Worm (Caenorhabditis elegans) whole organism, young adult: Measurements from ENCODE around the gene F59B10.2.

Experiments used
- B0336.3 ChIP-seq: fragments of 200-800 bp; sonication (Bioruptor generic); IDR thresholded peaks from 2 replicates; pipeline ENCODE4 v1.3.6; 2022; ENCODE audit warnings: missing genetic modification characterization, missing compliant biosample characterization
- F33H1.4 ChIP-seq: fragments of 200-800 bp; sonication (Bioruptor generic); IDR thresholded peaks from 2 replicates; pipeline ENCODE4 v1.3.6; 2022; ENCODE audit warnings: missing genetic modification reagents, missing genetic modification characterization, missing compliant biosample characterization
- F52B5.7 ChIP-seq: sonication (generic microtip); optimal IDR thresholded peaks from 2 replicates; lab custom pipeline; 2016; ENCODE audit warnings: mild to moderate bottlenecking, missing genetic modification characterization, missing compliant biosample characterization
- F57A8.1 ChIP-seq: fragments of 200-800 bp; sonication (Bioruptor generic); optimal IDR thresholded peaks from 2 replicates; lab custom pipeline; 2018; ENCODE audit warnings: mild to moderate bottlenecking, missing genetic modification characterization, moderate library complexity, missing compliant biosample characterization
- T26A5.8 ChIP-seq: sonication (generic microtip); optimal IDR thresholded peaks from 2 replicates; lab custom pipeline; 2016; ENCODE audit warnings: missing genetic modification characterization, missing compliant biosample characterization
- Y53F4B.3 ChIP-seq: fragments of 200-800 bp; sonication (Bioruptor generic); IDR thresholded peaks from 2 replicates; pipeline ENCODE4 v1.3.6; 2022; ENCODE audit warnings: missing genetic modification reagents, missing genetic modification characterization, missing compliant biosample characterization
- Y53G8AR.9 ChIP-seq: fragments of 200-800 bp; sonication (Bioruptor generic); conservative IDR thresholded peaks from 2 replicates; pipeline ENCODE4 v1.3.6; 2022; ENCODE audit warnings: missing genetic modification reagents, missing genetic modification characterization, missing compliant biosample characterization
- Y67H2A.10 ChIP-seq: fragments of 200-800 bp; sonication (Bioruptor generic); conservative IDR thresholded peaks from 2 replicates; pipeline ENCODE4 v1.3.6; 2022; ENCODE audit warnings: missing genetic modification reagents, missing genetic modification characterization, missing compliant biosample characterization
- Y95B8A.8 ChIP-seq: fragments of 200-800 bp; sonication (Bioruptor generic); IDR thresholded peaks from 2 replicates; pipeline ENCODE4 v1.3.6; 2022; ENCODE audit warnings: missing genetic modification reagents, missing genetic modification characterization, missing compliant biosample characterization
- ama-1 ChIP-seq, 3 experiments: fragments of 150-350 bp in 1 of 3; sonication (generic microtip) in 2 of 3; optimal IDR thresholded peaks; 2 replicates each; lab custom pipeline; 2014 to 2018; ENCODE audit warnings: missing biosample characterization in 2 of 3, missing genetic modification characterization in 2 of 3, missing genetic modification reagents in 2 of 3
- attf-5 ChIP-seq: fragments of 200-800 bp; sonication (Bioruptor generic); optimal IDR thresholded peaks from 2 replicates; lab custom pipeline; 2018; ENCODE audit warnings: mild to moderate bottlenecking, missing genetic modification characterization, missing compliant biosample characterization
- attf-6 ChIP-seq: fragments of 200-800 bp; sonication (Bioruptor generic); IDR thresholded peaks from 2 replicates; pipeline ENCODE4 v1.3.6; 2022; ENCODE audit warnings: missing genetic modification reagents, missing genetic modification characterization, missing compliant biosample characterization
- bed-2 ChIP-seq: fragments of 200-800 bp; sonication (Bioruptor generic); IDR thresholded peaks from 2 replicates; pipeline ENCODE4 v1.3.6; 2022; ENCODE audit warnings: missing genetic modification reagents, missing genetic modification characterization, missing compliant biosample characterization
- ccch-3 ChIP-seq: fragments of 200-800 bp; sonication (Bioruptor generic); optimal IDR thresholded peaks from 2 replicates; lab custom pipeline; 2018; ENCODE audit warnings: mild to moderate bottlenecking, missing genetic modification characterization, missing compliant biosample characterization
- cebp-2 ChIP-seq: fragments of 200-800 bp; sonication (Bioruptor generic); IDR thresholded peaks from 2 replicates; pipeline ENCODE4 v1.3.6; 2022; ENCODE audit warnings: missing genetic modification characterization, missing compliant biosample characterization
- ceh-100 ChIP-seq: fragments of 200-800 bp; sonication (Bioruptor generic); IDR thresholded peaks from 2 replicates; pipeline ENCODE4 v1.3.6; 2022; ENCODE audit warnings: missing genetic modification reagents, missing genetic modification characterization, missing compliant biosample characterization
- ceh-27 ChIP-seq: fragments of 200-800 bp; sonication (Bioruptor generic); optimal IDR thresholded peaks from 2 replicates; lab custom pipeline; 2018; ENCODE audit warnings: mild to moderate bottlenecking, missing genetic modification characterization, moderate library complexity, missing compliant biosample characterization
- ceh-40 ChIP-seq: fragments of 200-800 bp; sonication (Bioruptor generic); IDR thresholded peaks from 2 replicates; pipeline ENCODE4 v1.3.6; 2022; ENCODE audit warnings: missing genetic modification characterization, missing compliant biosample characterization
- ceh-91 ChIP-seq: fragments of 200-800 bp; sonication (Bioruptor generic); IDR thresholded peaks from 2 replicates; pipeline ENCODE4 v1.3.6; 2022; ENCODE audit warnings: missing genetic modification reagents, missing genetic modification characterization, missing compliant biosample characterization
- chd-7 ChIP-seq: sonication (generic microtip); optimal IDR thresholded peaks from 2 replicates; lab custom pipeline; 2016; ENCODE audit warnings: mild to moderate bottlenecking, missing genetic modification characterization, moderate library complexity, missing compliant biosample characterization
- egl-44 ChIP-seq: fragments of 200-800 bp; sonication (Bioruptor generic); IDR thresholded peaks from 2 replicates; pipeline ENCODE4 v1.3.6; 2022; ENCODE audit warnings: missing genetic modification reagents, missing genetic modification characterization, missing compliant biosample characterization
- egrh-3 ChIP-seq: fragments of 200-800 bp; sonication (Bioruptor generic); IDR thresholded peaks from 2 replicates; pipeline ENCODE4 v1.3.6; 2022; ENCODE audit warnings: missing genetic modification reagents, missing genetic modification characterization, missing compliant biosample characterization
- ekl-4 ChIP-seq: fragments of 200-800 bp; sonication (Bioruptor generic); IDR thresholded peaks from 2 replicates; pipeline ENCODE4 v1.3.6; 2022; ENCODE audit warnings: missing genetic modification reagents, missing genetic modification characterization, missing compliant biosample characterization
- him-1 ChIP-seq: sonication (generic microtip); optimal IDR thresholded peaks from 2 replicates; lab custom pipeline; 2016; ENCODE audit warnings: missing genotype, missing genetic modification reagents, missing genetic modification characterization, missing compliant biosample characterization
- hlh-26 ChIP-seq: fragments of 200-800 bp; sonication (Bioruptor generic); conservative IDR thresholded peaks from 2 replicates; pipeline ENCODE4 v1.3.6; 2022; ENCODE audit warnings: missing genetic modification reagents, missing genetic modification characterization, missing compliant biosample characterization
- hmg-1.2 ChIP-seq: fragments of 200-800 bp; sonication (Bioruptor generic); IDR thresholded peaks from 2 replicates; pipeline ENCODE4 v1.3.6; 2022; ENCODE audit warnings: missing genetic modification reagents, missing genetic modification characterization, missing compliant biosample characterization
- lin-40 ChIP-seq: sonication (generic microtip); optimal IDR thresholded peaks from 2 replicates; lab custom pipeline; 2016; ENCODE audit warnings: missing genetic modification characterization, mild to moderate bottlenecking, missing compliant biosample characterization, missing genotype, missing genetic modification reagents
- lir-1 ChIP-seq: fragments of 200-800 bp; sonication (Bioruptor generic); conservative IDR thresholded peaks from 2 replicates; pipeline ENCODE4 v1.3.6; 2022; ENCODE audit warnings: missing genetic modification reagents, missing genetic modification characterization, missing compliant biosample characterization
- lsl-1 ChIP-seq: fragments of 200-800 bp; sonication (Bioruptor generic); optimal IDR thresholded peaks from 2 replicates; lab custom pipeline; 2018; ENCODE audit warnings: mild to moderate bottlenecking, missing genetic modification characterization, moderate library complexity, missing compliant biosample characterization
- lsy-27 ChIP-seq: sonication (generic microtip); optimal IDR thresholded peaks from 2 replicates; lab custom pipeline; 2017; ENCODE audit warnings: missing genetic modification characterization, mild to moderate bottlenecking, missing compliant biosample characterization, antibody characterized with exemption, missing genotype, borderline replicate concordance; ENCODE audit not compliant: insufficient read depth
- madf-6 ChIP-seq: fragments of 200-800 bp; sonication (Bioruptor generic); IDR thresholded peaks from 2 replicates; pipeline ENCODE4 v1.3.6; 2022; ENCODE audit warnings: missing genetic modification reagents, missing genetic modification characterization, missing compliant biosample characterization
- mcd-1 ChIP-seq: fragments of 200-800 bp; sonication (Bioruptor generic); IDR thresholded peaks from 2 replicates; pipeline ENCODE4 v1.3.6; 2022; ENCODE audit warnings: missing genetic modification reagents, missing genetic modification characterization, missing compliant biosample characterization
- mes-4 ChIP-seq: sonication (generic microtip); optimal IDR thresholded peaks from 2 replicates; lab custom pipeline; 2016; ENCODE audit warnings: missing genotype, missing genetic modification characterization, missing compliant biosample characterization
- nfya-2 ChIP-seq: fragments of 200-800 bp; sonication (Bioruptor generic); IDR thresholded peaks from 2 replicates; pipeline ENCODE4 v1.3.6; 2022; ENCODE audit warnings: missing genetic modification reagents, missing genetic modification characterization, missing compliant biosample characterization
- nhr-27 ChIP-seq: fragments of 200-800 bp; sonication (Bioruptor generic); optimal IDR thresholded peaks from 2 replicates; lab custom pipeline; 2018; ENCODE audit warnings: mild to moderate bottlenecking, missing genetic modification characterization, moderate library complexity, missing compliant biosample characterization
- nhr-90 ChIP-seq: sonication (generic microtip); optimal IDR thresholded peaks from 2 replicates; lab custom pipeline; 2016; ENCODE audit warnings: missing genotype, mild to moderate bottlenecking, missing genetic modification characterization, missing compliant biosample characterization
- pha-4 ChIP-seq: fragments of 150-350 bp; sonication (generic microtip); optimal IDR thresholded peaks from 2 replicates; lab custom pipeline; 2014; ENCODE audit warnings: missing biosample characterization, missing genetic modification reagents, missing genetic modification characterization
- rec-8 ChIP-seq, 2 experiments: sonication (generic microtip); optimal IDR thresholded peaks; 2 replicates each; lab custom pipeline; 2016; ENCODE audit warnings: mild to moderate bottlenecking in 2 of 2, missing genetic modification characterization in 2 of 2, missing genetic modification reagents in 2 of 2, missing genotype in 2 of 2, missing biosample characterization in 1 of 2, missing compliant biosample characterization in 1 of 2, moderate library complexity in 1 of 2
- repo-1 ChIP-seq: sonication (generic microtip); optimal IDR thresholded peaks from 2 replicates; lab custom pipeline; 2017; ENCODE audit warnings: mild to moderate bottlenecking, missing genetic modification characterization, missing compliant biosample characterization
- sptf-2 ChIP-seq: fragments of 200-800 bp; sonication (Bioruptor generic); optimal IDR thresholded peaks from 2 replicates; lab custom pipeline; 2018; ENCODE audit warnings: mild to moderate bottlenecking, missing genetic modification characterization, missing compliant biosample characterization
- tbp1 ChIP-seq: fragments of 200-800 bp; sonication (Bioruptor generic); optimal IDR thresholded peaks from 2 replicates; lab custom pipeline; 2018; ENCODE audit warnings: mild to moderate bottlenecking, missing genetic modification characterization, missing compliant biosample characterization
- tbx-9 ChIP-seq: sonication (generic microtip); optimal IDR thresholded peaks from 2 replicates; lab custom pipeline; 2016; ENCODE audit warnings: borderline replicate concordance, missing genetic modification characterization, inconsistent platforms, missing compliant biosample characterization
- tlf-1 ChIP-seq: fragments of 200-800 bp; sonication (Bioruptor generic); optimal IDR thresholded peaks from 2 replicates; lab custom pipeline; 2018; ENCODE audit warnings: mild to moderate bottlenecking, missing genetic modification characterization, missing compliant biosample characterization
- unc-130 ChIP-seq: sonication (generic microtip); optimal IDR thresholded peaks from 2 replicates; lab custom pipeline; 2016; ENCODE audit warnings: missing genetic modification reagents, missing genetic modification characterization, missing compliant biosample characterization
- unc-62 ChIP-seq: fragments of 150-350 bp; optimal IDR thresholded peaks from 2 replicates; lab custom pipeline; 2014; ENCODE audit warnings: missing biosample characterization, missing genetic modification reagents, missing genetic modification characterization
- ztf-28 ChIP-seq: fragments of 200-800 bp; sonication (Bioruptor generic); IDR thresholded peaks from 2 replicates; pipeline ENCODE4 v1.3.6; 2022; ENCODE audit warnings: missing genetic modification reagents, missing genetic modification characterization, missing compliant biosample characterization

The F59B10.2 gene

DNA sequence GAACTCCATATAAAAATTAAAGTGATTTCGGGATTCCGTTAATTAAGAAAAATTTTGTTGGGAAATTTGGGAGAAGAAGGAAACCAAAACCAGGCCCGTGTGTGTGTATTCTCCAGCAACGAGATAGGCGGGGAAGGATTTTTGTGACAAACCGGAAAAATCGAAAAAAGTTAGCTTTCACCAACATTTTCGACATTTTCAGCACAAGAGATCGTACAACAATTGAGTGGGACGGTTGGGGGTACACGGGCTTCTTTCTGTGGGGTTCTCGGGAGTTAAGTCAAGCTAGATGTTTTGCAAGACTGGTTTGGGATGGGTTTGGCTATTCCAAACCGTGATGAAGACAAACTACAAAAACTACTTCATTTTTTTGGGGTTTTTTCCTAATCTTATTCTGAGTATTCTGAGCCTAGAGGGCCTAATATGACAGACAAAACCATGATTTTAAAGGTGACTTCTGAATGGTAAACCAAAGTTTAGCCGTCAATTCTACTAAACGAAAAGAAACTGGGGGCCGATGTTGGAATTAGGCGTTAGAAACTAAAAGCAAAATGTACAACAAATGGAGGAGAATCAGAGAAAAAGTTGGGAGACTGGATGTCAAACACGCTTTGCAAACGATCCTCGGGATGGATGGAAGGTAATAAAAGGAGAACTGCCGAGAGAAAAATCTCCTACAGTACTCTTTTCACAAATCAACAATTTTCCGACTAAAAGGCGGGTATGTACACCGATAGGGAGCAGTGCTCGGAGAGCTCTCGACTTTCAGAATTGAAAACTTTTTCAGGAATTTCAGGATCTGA is 33.2 kb upstream of the F59B10.2 start (continued):
- TF ChIP-seq lsy-27 (tag; lab: Kevin White, UChicago), result no peak
- TF ChIP-seq bed-2 (GFP tag; lab: Robert Waterston, UW), result no peak
- no peak for TF ChIP-seq unc-62
- peak; percentile 48 for TF ChIP-seq B0336.3
- peak; percentile 9 for TF ChIP-seq nhr-27 (tag; lab: Kevin White, UChicago)
- TF ChIP-seq ama-1 (optimal IDR thresholded peaks at IDR 0.05; lab: Kevin White, UChicago), result peak; percentile 93
- no peak for TF ChIP-seq ama-1 (GFP tag; optimal IDR thresholded peaks at IDR 0.05; lab: Kevin White, UChicago)
- TF ChIP-seq Y53G8AR.9 (GFP tag; lab: Robert Waterston, UW), result peak; percentile 44; the same call in 1 of the 2 replicates
- TF ChIP-seq attf-6, result no peak
- no peak for TF ChIP-seq tbp1
- peak; percentile 16; the same call in 1 of the 2 replicates for TF ChIP-seq Y95B8A.8 (GFP tag; lab: Robert Waterston, UW)
- TF ChIP-seq F33H1.4 (GFP tag; lab: Robert Waterston, UW), result no peak; the same call in 1 of the 2 replicates
- peak; percentile 58; the same call in 1 of the 2 replicates for TF ChIP-seq ztf-28
- peak; percentile 48 for TF ChIP-seq ekl-4 (GFP tag; lab: Robert Waterston, UW)
- no peak for TF ChIP-seq him-1 (tag; lab: Kevin White, UChicago)
- TF ChIP-seq hlh-26, result no peak
- peak; percentile 19; the same call in 1 of the 2 replicates for TF ChIP-seq egl-44 (GFP tag; lab: Robert Waterston, UW)
- TF ChIP-seq chd-7, result peak; percentile 26
- no peak for TF ChIP-seq lin-40 (tag; lab: Kevin White, UChicago)
- TF ChIP-seq mcd-1 (GFP tag; lab: Robert Waterston, UW), result peak; percentile 38; the same call in 1 of the 2 replicates
- no peak for TF ChIP-seq pha-4 (tag; lab: Kevin White, UChicago)
- no peak for TF ChIP-seq ccch-3 (GFP tag; lab: Kevin White, UChicago)
- TF ChIP-seq Y53F4B.3, result peak; percentile 3; the same call in 1 of the 2 replicates
- no peak for TF ChIP-seq lsl-1 (GFP tag; lab: Kevin White, UChicago)
- TF ChIP-seq ceh-40, result peak; percentile 48; the same call in 1 of the 2 replicates
- peak; percentile 48; the same call in 1 of the 2 replicates for TF ChIP-seq madf-6
- peak; percentile 43 for TF ChIP-seq T26A5.8 (tag; lab: Kevin White, UChicago)
- TF ChIP-seq F57A8.1, result no peak
- no peak for TF ChIP-seq mes-4
- TF ChIP-seq hmg-1.2 (GFP tag; lab: Robert Waterston, UW), result peak; percentile 28; the same call in 1 of the 2 replicates
- no peak for TF ChIP-seq tbx-9
- TF ChIP-seq nhr-90 (tag; lab: Kevin White, UChicago), result no peak
- TF ChIP-seq F52B5.7 (tag; lab: Kevin White, UChicago), result peak; percentile 90
- no peak for TF ChIP-seq egrh-3 (GFP tag; lab: Robert Waterston, UW)
- no peak for TF ChIP-seq rec-8 (tag; optimal IDR thresholded peaks at IDR 0.05; lab: Kevin White, UChicago)
- TF ChIP-seq sptf-2, result no peak
- TF ChIP-seq attf-5, result peak; percentile 23
- no peak for TF ChIP-seq unc-130 (GFP tag; lab: Kevin White, UChicago)
- TF ChIP-seq cebp-2 (GFP tag; lab: Robert Waterston, UW), result no peak
- no peak for TF ChIP-seq ceh-91 (GFP tag; lab: Robert Waterston, UW)
- TF ChIP-seq repo-1 (tag; lab: Kevin White, UChicago), result no peak
- no peak for TF ChIP-seq lir-1
- no peak for TF ChIP-seq ceh-100 (GFP tag; lab: Robert Waterston, UW)
- peak; percentile 31 for TF ChIP-seq tlf-1
- TF ChIP-seq Y67H2A.10 (GFP tag; lab: Robert Waterston, UW), result peak; percentile 6
- no peak for TF ChIP-seq nfya-2 (GFP tag; lab: Robert Waterston, UW)
- no peak for TF ChIP-seq ceh-27 (GFP tag; lab: Kevin White, UChicago)
